Fruit fly (Drosophila melanogaster) whole organism, embryonic: Measurements from ENCODE around the gene CG5882.

ENCODE experiments used
- Blimp-1 ChIP-seq: fragments of 200-800 bp; sonication (Bioruptor generic); optimal IDR thresholded peaks from 3 replicates; lab custom pipeline; 2018; ENCODE audit warnings: missing biosample characterization, missing genetic modification characterization, mild to moderate bottlenecking, moderate library complexity, missing genetic modification reagents
- CG11456 ChIP-seq: fragments of 200-800 bp; sonication (Bioruptor generic); IDR thresholded peaks from 3 replicates; pipeline ENCODE4 v1.3.6; 2022; ENCODE audit warnings: missing biosample characterization, missing genetic modification characterization
- CG11723 ChIP-seq: fragments of 200-800 bp; sonication (Bioruptor generic); optimal IDR thresholded peaks from 2 replicates; lab custom pipeline; 2017; ENCODE audit warnings: missing biosample characterization, mild to moderate bottlenecking, missing genetic modification characterization
- CG12104 ChIP-seq: fragments of 200-800 bp; sonication (Bioruptor generic); optimal IDR thresholded peaks from 3 replicates; lab custom pipeline; 2016; ENCODE audit warnings: missing biosample characterization, missing genetic modification characterization
- CG13287 ChIP-seq: fragments of 200-800 bp; sonication (Bioruptor generic); IDR thresholded peaks from 2 replicates; pipeline ENCODE4 v1.3.6; 2022; ENCODE audit warnings: missing biosample characterization, missing genetic modification characterization; ENCODE audit not compliant: partially characterized antibody
- CG13424 ChIP-seq: fragments of 200-800 bp; sonication (Bioruptor generic); optimal IDR thresholded peaks from 2 replicates; lab custom pipeline; 2019; ENCODE audit warnings: missing biosample characterization, mild to moderate bottlenecking, missing genetic modification characterization, moderate library complexity
- CG1529 ChIP-seq: fragments of 200-800 bp; sonication (Bioruptor generic); optimal IDR thresholded peaks from 3 replicates; lab custom pipeline; 2018; ENCODE audit warnings: missing biosample characterization, missing genetic modification characterization
- CG1603 ChIP-seq: fragments of 200-800 bp; sonication (Bioruptor generic); optimal IDR thresholded peaks from 2 replicates; lab custom pipeline; 2019; ENCODE audit warnings: missing biosample characterization, mild to moderate bottlenecking, missing genetic modification characterization, moderate library complexity
- CG17359 ChIP-seq: fragments of 200-800 bp; sonication (Bioruptor generic); optimal IDR thresholded peaks from 3 replicates; lab custom pipeline; 2018; ENCODE audit warnings: missing biosample characterization, mild to moderate bottlenecking, missing genetic modification characterization, moderate library complexity
- CG17385 ChIP-seq: fragments of 200-800 bp; sonication (Bioruptor generic); optimal IDR thresholded peaks from 3 replicates; lab custom pipeline; 2018; ENCODE audit warnings: missing biosample characterization, mild to moderate bottlenecking, missing genetic modification characterization
- CG17912 ChIP-seq: fragments of 200-800 bp; sonication (Bioruptor generic); optimal IDR thresholded peaks from 2 replicates; lab custom pipeline; 2018; ENCODE audit warnings: missing biosample characterization, mild to moderate bottlenecking, missing genetic modification characterization
- CG18262 ChIP-seq: fragments of 200-800 bp; optimal IDR thresholded peaks from 3 replicates; lab custom pipeline; 2019; ENCODE audit warnings: missing biosample characterization, mild to moderate bottlenecking, missing genetic modification characterization, moderate library complexity
- CG18599 ChIP-seq: fragments of 200-800 bp; sonication (Bioruptor generic); optimal IDR thresholded peaks from 3 replicates; lab custom pipeline; 2017; ENCODE audit warnings: missing biosample characterization, missing genetic modification characterization, mild to moderate bottlenecking, moderate library complexity, missing genetic modification reagents
- CG2120 ChIP-seq: fragments of 200-800 bp; sonication (Bioruptor generic); optimal IDR thresholded peaks from 3 replicates; lab custom pipeline; 2016; ENCODE audit warnings: missing biosample characterization, missing genetic modification characterization
- CG32767 ChIP-seq: fragments of 200-800 bp; sonication (Bioruptor generic); IDR thresholded peaks from 2 replicates; pipeline ENCODE4 v1.3.6; 2022; ENCODE audit warnings: missing biosample characterization, missing genetic modification characterization
- CG42726 ChIP-seq: fragments of 200-800 bp; sonication (Bioruptor generic); IDR thresholded peaks from 2 replicates; pipeline ENCODE4 v1.3.6; 2022; ENCODE audit warnings: missing biosample characterization, missing genetic modification characterization; ENCODE audit not compliant: partially characterized antibody
- CG4707 ChIP-seq: fragments of 200-800 bp; sonication (Bioruptor generic); optimal IDR thresholded peaks from 2 replicates; lab custom pipeline; 2018; ENCODE audit warnings: missing biosample characterization, mild to moderate bottlenecking, missing genetic modification characterization, moderate library complexity
- CG6683 ChIP-seq: fragments of 200-800 bp; sonication (Bioruptor generic); optimal IDR thresholded peaks from 2 replicates; lab custom pipeline; 2017; ENCODE audit warnings: missing biosample characterization, mild to moderate bottlenecking, missing genetic modification characterization, missing genetic modification reagents
- CG6813 ChIP-seq: fragments of 200-800 bp; sonication (Bioruptor generic); optimal IDR thresholded peaks from 2 replicates; lab custom pipeline; 2017; ENCODE audit warnings: missing biosample characterization, missing genetic modification characterization, mild to moderate bottlenecking, moderate library complexity, missing genetic modification reagents
- CG7357 ChIP-seq: fragments of 200-800 bp; sonication (Bioruptor generic); IDR thresholded peaks from 3 replicates; pipeline ENCODE4 v1.3.6; 2022; ENCODE audit warnings: missing biosample characterization, missing genetic modification characterization
- E2f1 ChIP-seq: fragments of 200-800 bp; sonication (Bioruptor generic); IDR thresholded peaks from 2 replicates; pipeline ENCODE4 v1.3.6; 2022; ENCODE audit warnings: missing biosample characterization, missing genetic modification characterization
- Elba2 ChIP-seq: fragments of 200-800 bp; sonication (Bioruptor generic); optimal IDR thresholded peaks from 3 replicates; lab custom pipeline; 2016; ENCODE audit warnings: missing biosample characterization, missing genetic modification characterization
- H2.0 ChIP-seq: fragments of 200-800 bp; sonication (Bioruptor generic); IDR thresholded peaks from 2 replicates; pipeline ENCODE4 v1.3.6; 2022; ENCODE audit warnings: missing biosample characterization, missing genetic modification characterization
- HLH3B ChIP-seq: fragments of 200-800 bp; sonication (Bioruptor generic); IDR thresholded peaks from 2 replicates; pipeline ENCODE4 v1.3.6; 2022; ENCODE audit warnings: missing biosample characterization, missing genetic modification characterization
- Hmr ChIP-seq: fragments of 200-800 bp; sonication (Bioruptor generic); optimal IDR thresholded peaks from 3 replicates; lab custom pipeline; 2017; ENCODE audit warnings: mild to moderate bottlenecking, missing biosample characterization, missing genetic modification reagents, missing genetic modification characterization
- Hr78 ChIP-seq, 2 experiments: fragments of 200-800 bp in 1 of 2; fragments of >200 bp in 1 of 2; sonication (Bioruptor generic) in 1 of 2; optimal IDR thresholded peaks; 2 replicates each; lab custom pipeline; 2017 to 2019; ENCODE audit warnings: missing biosample characterization in 2 of 2, missing genetic modification characterization in 2 of 2, mild to moderate bottlenecking in 1 of 2, moderate library complexity in 1 of 2
- Lpt ChIP-seq: fragments of >200 bp; optimal IDR thresholded peaks from 2 replicates; lab custom pipeline; 2018; ENCODE audit warnings: missing biosample characterization, missing genetic modification characterization
- MTF-1 ChIP-seq: fragments of 200-800 bp; sonication (Bioruptor generic); optimal IDR thresholded peaks from 2 replicates; lab custom pipeline; 2018; ENCODE audit warnings: missing biosample characterization, mild to moderate bottlenecking, missing genetic modification characterization, borderline replicate concordance
- NfI ChIP-seq: fragments of 200-800 bp; sonication (Bioruptor generic); optimal IDR thresholded peaks from 3 replicates; lab custom pipeline; 2018; ENCODE audit warnings: missing biosample characterization, mild to moderate bottlenecking, missing genetic modification characterization, moderate library complexity
- Sry-β ChIP-seq: fragments of 200-800 bp; sonication (Bioruptor generic); optimal IDR thresholded peaks from 2 replicates; lab custom pipeline; 2018; ENCODE audit warnings: missing biosample characterization, mild to moderate bottlenecking, missing genetic modification characterization, moderate library complexity
- Usf ChIP-seq: fragments of 200-800 bp; sonication (Bioruptor generic); optimal IDR thresholded peaks from 2 replicates; lab custom pipeline; 2017; ENCODE audit warnings: missing genotype, missing biosample characterization, missing genetic modification characterization
- YL-1 ChIP-seq: fragments of 200-800 bp; sonication (Bioruptor generic); optimal IDR thresholded peaks from 3 replicates; lab custom pipeline; 2017; ENCODE audit warnings: missing biosample characterization, mild to moderate bottlenecking, missing genetic modification characterization
- br ChIP-seq: fragments of >200 bp; optimal IDR thresholded peaks from 2 replicates; lab custom pipeline; 2017
- crc ChIP-seq: fragments of 200-800 bp; sonication (Bioruptor generic); optimal IDR thresholded peaks from 2 replicates; lab custom pipeline; 2016; ENCODE audit warnings: missing biosample characterization, missing genetic modification characterization
- dysf ChIP-seq: fragments of 200-800 bp; sonication (Bioruptor generic); IDR thresholded peaks from 3 replicates; pipeline ENCODE4 v1.3.6; 2022; ENCODE audit warnings: missing biosample characterization, missing genetic modification characterization
- eyg ChIP-seq: fragments of 200-800 bp; sonication (Bioruptor generic); optimal IDR thresholded peaks from 3 replicates; lab custom pipeline; 2016; ENCODE audit warnings: missing biosample characterization, missing genetic modification characterization
- gcm ChIP-seq: fragments of 200-800 bp; sonication (Bioruptor generic); optimal IDR thresholded peaks from 2 replicates; lab custom pipeline; 2019; ENCODE audit warnings: missing biosample characterization, mild to moderate bottlenecking, missing genetic modification characterization, moderate library complexity
- h ChIP-seq: fragments of >200 bp; optimal IDR thresholded peaks from 2 replicates; lab custom pipeline; 2017
- lab ChIP-seq: fragments of 200-800 bp; sonication (Bioruptor generic); optimal IDR thresholded peaks from 3 replicates; lab custom pipeline; 2017; ENCODE audit warnings: missing biosample characterization, missing genetic modification characterization, mild to moderate bottlenecking, moderate library complexity, missing genetic modification reagents
- repo ChIP-seq: fragments of 200-800 bp; sonication (Bioruptor generic); optimal IDR thresholded peaks from 2 replicates; lab custom pipeline; 2016; ENCODE audit warnings: missing biosample characterization, missing genetic modification characterization
- run ChIP-seq: fragments of 200-800 bp; sonication (Bioruptor generic); optimal IDR thresholded peaks from 3 replicates; lab custom pipeline; 2018; ENCODE audit warnings: missing biosample characterization, mild to moderate bottlenecking, missing genetic modification characterization
- sc ChIP-seq, 3 experiments: fragments of >200 bp in 2 of 3; fragments of 200-800 bp in 1 of 3; sonication (Bioruptor generic) in 1 of 3; optimal IDR thresholded peaks; 2 replicates in 2 of 3; 3 replicates in 1 of 3; lab custom pipeline; 2017; ENCODE audit warnings: mild to moderate bottlenecking in 1 of 3, missing biosample characterization in 1 of 3, missing genetic modification characterization in 1 of 3, missing genetic modification reagents in 1 of 3
- sd ChIP-seq: fragments of 200-800 bp; sonication (Bioruptor generic); optimal IDR thresholded peaks from 3 replicates; lab custom pipeline; 2018; ENCODE audit warnings: missing biosample characterization, mild to moderate bottlenecking, missing genetic modification characterization, moderate library complexity
- sisA ChIP-seq: fragments of 200-800 bp; sonication (Bioruptor generic); IDR thresholded peaks from 2 replicates; pipeline ENCODE4 v1.3.6; 2022; ENCODE audit warnings: missing biosample characterization, missing genetic modification characterization
- unc-4 ChIP-seq: fragments of 200-800 bp; sonication (Bioruptor generic); IDR thresholded peaks from 2 replicates; pipeline ENCODE4 v1.3.6; 2022; ENCODE audit warnings: missing biosample characterization, missing genetic modification characterization; ENCODE audit not compliant: partially characterized antibody
- vvl ChIP-seq: fragments of 200-800 bp; sonication (Bioruptor generic); IDR thresholded peaks from 2 replicates; pipeline ENCODE4 v1.3.6; 2022; ENCODE audit warnings: missing biosample characterization, missing genetic modification characterization

The CG5882 gene

DNA sequence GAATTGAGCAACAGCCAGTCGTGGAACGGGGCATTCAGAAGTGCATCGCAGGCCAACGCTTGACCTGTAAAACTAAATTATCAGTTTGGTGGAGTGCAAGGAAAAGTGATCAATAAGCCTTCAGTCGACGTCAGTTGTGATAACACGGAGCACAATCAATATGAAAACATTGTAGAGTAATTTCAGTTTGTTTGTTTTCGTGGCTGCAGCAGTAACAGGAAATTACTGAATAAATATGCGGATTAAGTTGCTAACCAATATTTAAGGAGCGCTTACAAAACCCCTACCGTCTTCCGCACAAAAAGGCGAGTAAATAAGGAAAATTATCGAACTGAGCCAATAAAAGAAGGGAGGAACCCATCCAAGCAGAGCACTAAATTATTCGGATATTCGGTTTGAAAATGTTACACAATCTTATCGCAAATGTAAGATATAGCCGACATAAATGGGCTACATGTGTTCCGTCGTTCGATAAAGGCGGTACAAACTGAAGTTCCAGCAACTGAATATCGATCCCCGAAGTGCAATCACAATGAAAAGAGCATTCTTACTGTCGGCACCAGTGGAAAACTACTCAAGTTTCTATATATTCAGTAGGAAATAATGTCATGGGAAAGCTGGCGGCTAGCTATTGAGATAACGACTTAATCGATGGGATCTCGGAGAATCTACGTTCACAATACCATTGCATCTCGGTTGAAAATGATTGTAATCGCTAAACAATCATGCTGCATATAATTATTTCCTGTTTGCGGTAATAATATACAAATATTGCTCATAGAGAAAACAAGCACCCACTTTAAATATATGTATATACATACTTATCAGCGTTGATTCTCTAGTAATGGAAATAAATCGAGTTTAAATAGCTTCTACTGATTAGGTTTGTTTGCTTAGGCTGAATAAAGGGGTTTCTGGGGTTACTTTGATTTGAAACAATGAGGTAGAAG is 17.5 kb downstream of the CG5882 start (continued):
- TF ChIP-seq CG13424 (tag; lab: Kevin White, UChicago): peak; percentile 52
- no peak for TF ChIP-seq sisA (GFP tag; lab: Robert Waterston, UW)

DNA sequence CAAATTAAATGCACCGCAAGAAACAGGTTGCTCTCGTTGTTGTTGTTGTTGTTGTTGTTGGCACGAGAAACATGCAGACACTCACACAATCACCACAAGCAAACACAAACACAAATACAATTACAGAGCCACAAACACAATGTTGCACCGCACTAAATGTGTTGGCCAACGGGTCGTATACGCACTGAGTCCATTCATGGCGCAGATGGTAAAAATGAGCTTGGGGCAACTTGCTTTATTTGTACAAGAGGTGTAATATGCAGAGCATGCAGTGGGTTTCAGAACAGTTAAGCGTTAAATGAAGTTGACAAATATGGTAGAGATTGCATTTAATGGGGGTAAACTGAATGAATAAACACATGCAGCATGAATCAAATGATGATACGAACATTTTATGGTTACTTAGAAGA is 19.5 kb downstream of the CG5882 start:
- TF ChIP-seq E2f1 (GFP tag; lab: Robert Waterston, UW): no peak
- TF ChIP-seq H2.0 (GFP tag; lab: Robert Waterston, UW): no peak
- TF ChIP-seq vvl (GFP tag; lab: Robert Waterston, UW): peak; percentile 41; the same call in 1 of the 2 replicates
- TF ChIP-seq HLH3B: no peak; the same call in 1 of the 2 replicates
- TF ChIP-seq CG42726 (GFP tag; lab: Robert Waterston, UW): no peak
- no peak for TF ChIP-seq CG13287 (GFP tag; lab: Robert Waterston, UW)
- no peak for TF ChIP-seq sc (optimal IDR thresholded peaks at IDR 0.05; lab: Kevin White, UChicago)
- TF ChIP-seq sc (GFP tag; optimal IDR thresholded peaks at IDR 0.05; lab: Kevin White, UChicago): peak; percentile 60
- TF ChIP-seq CG18599: peak; percentile 35
- no peak for TF ChIP-seq h (lab: Kevin White, UChicago)
- peak; percentile 27 for TF ChIP-seq YL-1 (GFP tag; lab: Kevin White, UChicago)
- peak; percentile 17 for TF ChIP-seq eyg (GFP tag; lab: Kevin White, UChicago)
- no peak for TF ChIP-seq dysf (GFP tag; lab: Robert Waterston, UW)
- no peak for TF ChIP-seq unc-4
- TF ChIP-seq CG12104: no peak
- TF ChIP-seq CG17912 (GFP tag; lab: Kevin White, UChicago): peak; percentile 59
- peak; percentile 61 for TF ChIP-seq CG17359 (tag; lab: Kevin White, UChicago)
- peak; percentile 42 for TF ChIP-seq CG18262
- TF ChIP-seq Hr78 (GFP tag; optimal IDR thresholded peaks at IDR 0.05; lab: Kevin White, UChicago): peak in 1 of 2 experiments; percentile 68
- TF ChIP-seq Lpt (GFP tag; lab: Kevin White, UChicago): no peak
- TF ChIP-seq crc (GFP tag; lab: Kevin White, UChicago): no peak
- no peak for TF ChIP-seq Usf (GFP tag; lab: Kevin White, UChicago)
- no peak for TF ChIP-seq CG11456 (GFP tag; lab: Robert Waterston, UW)
- peak; percentile 67 for TF ChIP-seq CG11723 (GFP tag; lab: Kevin White, UChicago)
- TF ChIP-seq MTF-1 (GFP tag; lab: Kevin White, UChicago): no peak
- TF ChIP-seq Elba2 (GFP tag; lab: Kevin White, UChicago): no peak
- TF ChIP-seq CG4707 (GFP tag; lab: Kevin White, UChicago): peak; percentile 54
- TF ChIP-seq CG17385 (GFP tag; lab: Kevin White, UChicago): peak; percentile 40
- TF ChIP-seq CG32767 (GFP tag; lab: Robert Waterston, UW): no peak
- peak; percentile 10 for TF ChIP-seq CG6683 (GFP tag; lab: Kevin White, UChicago)
- no peak for TF ChIP-seq Sry-β (GFP tag; lab: Kevin White, UChicago)
- TF ChIP-seq CG2120 (GFP tag; lab: Kevin White, UChicago): no peak
- peak; percentile 24 for TF ChIP-seq Hmr
- peak; percentile 49 for TF ChIP-seq gcm (GFP tag; lab: Kevin White, UChicago)
- TF ChIP-seq CG1529: peak; percentile 64
- TF ChIP-seq CG6813 (GFP tag; lab: Kevin White, UChicago): peak; percentile 36
- peak; percentile 49 for TF ChIP-seq Blimp-1 (GFP tag; lab: Kevin White, UChicago)
- TF ChIP-seq sd (tag; lab: Kevin White, UChicago): no peak
- peak; percentile 51 for TF ChIP-seq run (tag; lab: Kevin White, UChicago)
- TF ChIP-seq br: no peak
- TF ChIP-seq CG1603 (tag; lab: Kevin White, UChicago): peak; percentile 68
- TF ChIP-seq lab: peak; percentile 33
- TF ChIP-seq NfI (GFP tag; lab: Kevin White, UChicago): no peak
- TF ChIP-seq CG7357 (GFP tag; lab: Robert Waterston, UW): no peak
- no peak for TF ChIP-seq repo (GFP tag; lab: Kevin White, UChicago)
